Worm (Caenorhabditis elegans): ENCODE measurements around the gene Y32B12B.4.

ce11 chrV:16604301-16604700, 51.2 kb downstream of the Y32B12B.4 start:
- TF ChIP-seq ama-1 (optimal IDR thresholded peaks at IDR 0.05) (no peak), flt-1 (GFP tag; IDR thresholded peaks at IDR 0.05) (no peak), ets-7 (tag; optimal IDR thresholded peaks at IDR 0.05) (no peak), pes-1 (GFP tag; IDR thresholded peaks at IDR 0.05) (no peak), scrt-1 (GFP tag; IDR thresholded peaks at IDR 0.05) (no peak), tbx-37 (GFP tag; conservative IDR thresholded peaks at IDR 0.05) (no peak), F13C5.2 (tag; optimal IDR thresholded peaks at IDR 0.05) (no peak), tbx-11 (GFP tag; IDR thresholded peaks at IDR 0.05) (no peak), tra-4 (tag; optimal IDR thresholded peaks at IDR 0.05) (no peak), ceh-36 (tag; optimal IDR thresholded peaks at IDR 0.05) (no peak), hmbx-1 (tag; optimal IDR thresholded peaks at IDR 0.05) (no peak)

All from whole organism, early embryonic.